Fruit fly (Drosophila melanogaster): Measurements from ENCODE around the gene AOX4.
A peak's percentile ranks its signal among the peaks of the same experiment; 100 is the strongest.

AOX4 gene

dm6 chr3R:15512249-15512648 is 40.4 kb downstream of the AOX4 start:
- no peak for TF ChIP-seq fkh (GFP tag; optimal IDR thresholded peaks at IDR 0.05)
- no peak for TF ChIP-seq lz (GFP tag; optimal IDR thresholded peaks at IDR 0.05)
- TF ChIP-seq CG34406 (GFP tag; optimal IDR thresholded peaks at IDR 0.05): no peak
- TF ChIP-seq dsx (GFP tag; optimal IDR thresholded peaks at IDR 0.05; ENCODE audit: poor library complexity, severe bottlenecking): no peak
- no peak for TF ChIP-seq achi (GFP tag; optimal IDR thresholded peaks at IDR 0.05)
- no peak for TF ChIP-seq CG9139 (GFP tag; optimal IDR thresholded peaks at IDR 0.05)
- no peak for TF ChIP-seq dac (GFP tag; optimal IDR thresholded peaks at IDR 0.05)
- TF ChIP-seq CG11902 (GFP tag; optimal IDR thresholded peaks at IDR 0.05): no peak

dm6 chr3R:15509817-15510216 is 42.8 kb downstream of the AOX4 start, which contains the start of gene CG44013:
Gene CG44013, minus strand, starts transcription at chr3R:15509917.
- no peak for TF ChIP-seq CG8319 (GFP tag; optimal IDR thresholded peaks at IDR 0.05)
- peak; percentile 16 for TF ChIP-seq Eip78C (GFP tag)
- TF ChIP-seq svp (GFP tag): peak; percentile 16

- no peak for TF ChIP-seq eg (GFP tag; IDR thresholded peaks at IDR 0.05)
- TF ChIP-seq Met (GFP tag; optimal IDR thresholded peaks at IDR 0.05): no peak
- no peak for TF ChIP-seq CG8632 (GFP tag; optimal IDR thresholded peaks at IDR 0.05)
- TF ChIP-seq Eip78C (GFP tag): peak; percentile 12
- peak; percentile 91 for TF ChIP-seq svp (GFP tag)
- peak; percentile 86 for TF ChIP-seq vri (GFP tag; optimal IDR thresholded peaks at IDR 0.05)
- no peak for TF ChIP-seq CG9139 (GFP tag; optimal IDR thresholded peaks at IDR 0.05)
Measured at dm6 chr3R:15508631-15509030, 44.0 kb downstream of the AOX4 start, which contains the start of gene CG44014. Gene CG44014, minus strand, starts transcription at chr3R:15508886.

- TF ChIP-seq CG34406 (GFP tag; optimal IDR thresholded peaks at IDR 0.05) (no peak), fd85E (GFP tag; optimal IDR thresholded peaks at IDR 0.05) (no peak), fkh (GFP tag; optimal IDR thresholded peaks at IDR 0.05) (no peak), svp (GFP tag) (peak; percentile 67), acj6 (GFP tag; optimal IDR thresholded peaks at IDR 0.05) (no peak), salr (GFP tag; optimal IDR thresholded peaks at IDR 0.05) (no peak), OdsH (GFP tag; optimal IDR thresholded peaks at IDR 0.05) (no peak)
Measured at dm6 chr3R:15507760-15508159, 44.9 kb downstream of the AOX4 start.

Measured in whole organism, prepupa.